Worm (Caenorhabditis elegans) whole organism, late embryonic: ENCODE measurements around the gene cpg-18.

Experiments used
- K09A11.1 ChIP-seq: sonication (generic microtip); optimal IDR thresholded peaks from 2 replicates; lab custom pipeline; 2017; ENCODE audit warnings: antibody characterized with exemption, mild to moderate bottlenecking, missing genetic modification characterization, missing compliant biosample characterization; ENCODE audit not compliant: insufficient read depth
- T23F11.4 ChIP-seq: fragments of 200-800 bp; sonication (Bioruptor generic); optimal IDR thresholded peaks from 2 replicates; lab custom pipeline; 2018; ENCODE audit warnings: mild to moderate bottlenecking, missing genetic modification characterization, missing compliant biosample characterization
- Y22D7AL.16 ChIP-seq: sonication (generic microtip); optimal IDR thresholded peaks from 2 replicates; lab custom pipeline; 2016; ENCODE audit warnings: missing genetic modification characterization, missing compliant biosample characterization
- ahr-1 ChIP-seq: sonication (generic microtip); optimal IDR thresholded peaks from 2 replicates; lab custom pipeline; 2016; ENCODE audit warnings: missing genetic modification characterization, missing compliant biosample characterization
- ama-1 ChIP-seq: fragments of 150-350 bp; optimal IDR thresholded peaks from 2 replicates; lab custom pipeline; 2014
- ceh-14 ChIP-seq: sonication (generic microtip); optimal IDR thresholded peaks from 2 replicates; lab custom pipeline; 2016; ENCODE audit warnings: missing genotype, missing genetic modification characterization, missing compliant biosample characterization
- ceh-18 ChIP-seq: sonication (generic microtip); optimal IDR thresholded peaks from 2 replicates; lab custom pipeline; 2016; ENCODE audit warnings: missing genetic modification characterization, missing compliant biosample characterization
- ceh-19 ChIP-seq: fragments of 200-800 bp; sonication (Bioruptor generic); optimal IDR thresholded peaks from 2 replicates; lab custom pipeline; 2018; ENCODE audit warnings: mild to moderate bottlenecking, missing genetic modification characterization, missing compliant biosample characterization
- ceh-2 ChIP-seq: sonication (generic microtip); optimal IDR thresholded peaks from 2 replicates; lab custom pipeline; 2016; ENCODE audit warnings: missing genotype, missing genetic modification characterization, missing compliant biosample characterization
- ceh-22 ChIP-seq: sonication (generic microtip); optimal IDR thresholded peaks from 2 replicates; lab custom pipeline; 2017; ENCODE audit warnings: missing biosample characterization, missing genetic modification characterization
- ceh-30 ChIP-seq: fragments of 150-350 bp; optimal IDR thresholded peaks from 2 replicates; lab custom pipeline; 2014; ENCODE audit warnings: missing biosample characterization, missing genetic modification characterization
- che-1 ChIP-seq: sonication (generic microtip); optimal IDR thresholded peaks from 2 replicates; lab custom pipeline; 2016; ENCODE audit warnings: mild to moderate bottlenecking, missing genetic modification characterization, missing compliant biosample characterization
- elt-2 ChIP-seq: sonication (generic microtip); optimal IDR thresholded peaks from 2 replicates; lab custom pipeline; 2016; ENCODE audit warnings: missing genetic modification reagents, missing genetic modification characterization, missing compliant biosample characterization
- ets-4 ChIP-seq: sonication (generic microtip); optimal IDR thresholded peaks from 2 replicates; lab custom pipeline; 2016; ENCODE audit warnings: missing genetic modification characterization, missing compliant biosample characterization
- fax-1 ChIP-seq: sonication (generic microtip); optimal IDR thresholded peaks from 2 replicates; lab custom pipeline; 2016; ENCODE audit warnings: missing genotype, missing genetic modification characterization, missing compliant biosample characterization
- fkh-10 ChIP-seq: fragments of 150-350 bp; optimal IDR thresholded peaks from 2 replicates; lab custom pipeline; 2014; ENCODE audit warnings: missing biosample characterization, missing genetic modification reagents, missing genetic modification characterization
- fkh-6 ChIP-seq: sonication (generic microtip); optimal IDR thresholded peaks from 2 replicates; lab custom pipeline; 2016; ENCODE audit warnings: missing genetic modification characterization, missing compliant biosample characterization
- hlh-8 ChIP-seq: sonication (generic microtip); optimal IDR thresholded peaks from 2 replicates; lab custom pipeline; 2016; ENCODE audit warnings: missing genotype, missing genetic modification characterization, missing compliant biosample characterization
- lim-6 ChIP-seq: sonication (generic microtip); optimal IDR thresholded peaks from 2 replicates; lab custom pipeline; 2016; ENCODE audit warnings: missing genetic modification characterization, missing compliant biosample characterization
- madf-2 ChIP-seq: sonication (generic microtip); optimal IDR thresholded peaks from 2 replicates; lab custom pipeline; 2017; ENCODE audit warnings: missing genetic modification characterization, missing compliant biosample characterization
- nfya-1 ChIP-seq: sonication (generic microtip); optimal IDR thresholded peaks from 2 replicates; lab custom pipeline; 2017; ENCODE audit warnings: missing genetic modification characterization, mild to moderate bottlenecking, missing compliant biosample characterization, antibody characterized with exemption, moderate library complexity
- npax-4 ChIP-seq: sonication (generic microtip); optimal IDR thresholded peaks from 2 replicates; lab custom pipeline; 2016; ENCODE audit warnings: missing genetic modification characterization, missing compliant biosample characterization
- pha-2 ChIP-seq: sonication (generic microtip); optimal IDR thresholded peaks from 2 replicates; lab custom pipeline; 2017; ENCODE audit warnings: mild to moderate bottlenecking, missing genetic modification characterization, missing compliant biosample characterization
- rnt-1 ChIP-seq: sonication (generic microtip); optimal IDR thresholded peaks from 2 replicates; lab custom pipeline; 2016; ENCODE audit warnings: missing genetic modification characterization, missing compliant biosample characterization
- sox-4 ChIP-seq: sonication (generic microtip); optimal IDR thresholded peaks from 2 replicates; lab custom pipeline; 2017; ENCODE audit warnings: mild to moderate bottlenecking, missing genetic modification characterization, inconsistent platforms, missing compliant biosample characterization
- syd-9 ChIP-seq: sonication (generic microtip); optimal IDR thresholded peaks from 2 replicates; lab custom pipeline; 2016; ENCODE audit warnings: mild to moderate bottlenecking, missing genetic modification characterization, moderate library complexity, missing compliant biosample characterization
- tbx-2 ChIP-seq: sonication (generic microtip); optimal IDR thresholded peaks from 2 replicates; lab custom pipeline; 2016; ENCODE audit warnings: missing genetic modification characterization, missing compliant biosample characterization
- unc-3 ChIP-seq, 2 experiments: fragments of 200-800 bp in 1 of 2; sonication (Bioruptor generic) in 1 of 2; sonication (generic microtip) in 1 of 2; conservative IDR thresholded peaks in 1 of 2; optimal IDR thresholded peaks in 1 of 2; 2 replicates each; pipeline versions ENCODE4 v1.3.6 to Lab custom; 2016 to 2022; ENCODE audit warnings: missing compliant biosample characterization in 2 of 2, missing genetic modification characterization in 2 of 2, missing genetic modification reagents in 1 of 2
- unc-42 ChIP-seq: sonication (generic microtip); optimal IDR thresholded peaks from 2 replicates; lab custom pipeline; 2016; ENCODE audit warnings: missing genotype, missing genetic modification characterization, missing compliant biosample characterization
- unc-55 ChIP-seq: sonication (generic microtip); optimal IDR thresholded peaks from 2 replicates; lab custom pipeline; 2017; ENCODE audit warnings: missing biosample characterization, missing genetic modification reagents, missing genetic modification characterization
- ztf-16 ChIP-seq: sonication (generic microtip); optimal IDR thresholded peaks from 2 replicates; lab custom pipeline; 2017; ENCODE audit warnings: missing genetic modification characterization, missing compliant biosample characterization

Gene cpg-18

ce11 chrIV:5734720-5735119 lies at the start of gene cpg-18:
Gene cpg-18 (plus strand): TSS chrIV:5735020.
- no peak for TF ChIP-seq fax-1 (tag; lab: Kevin White, UChicago)
- no peak for TF ChIP-seq npax-4
- TF ChIP-seq madf-2 (tag; lab: Kevin White, UChicago) = no peak
- no peak for TF ChIP-seq ceh-14
- TF ChIP-seq ceh-19 (GFP tag; lab: Kevin White, UChicago) = no peak
- TF ChIP-seq hlh-8 (tag; lab: Kevin White, UChicago) = no peak
- no peak for TF ChIP-seq syd-9 (tag; lab: Kevin White, UChicago)
- no peak for TF ChIP-seq ztf-16
- no peak for TF ChIP-seq ahr-1
- TF ChIP-seq sox-4 (tag; lab: Kevin White, UChicago) = no peak
- no peak for TF ChIP-seq Y22D7AL.16
- no peak for TF ChIP-seq ceh-30 (tag; lab: Kevin White, UChicago)
- TF ChIP-seq ama-1 = no peak
- no peak for TF ChIP-seq pha-2 (tag; lab: Kevin White, UChicago)
- TF ChIP-seq unc-42 (tag; lab: Kevin White, UChicago) = no peak
- TF ChIP-seq K09A11.1 (tag; lab: Kevin White, UChicago) = no peak
- TF ChIP-seq elt-2 (tag; lab: Kevin White, UChicago) = no peak
- no peak for TF ChIP-seq T23F11.4 (GFP tag; lab: Kevin White, UChicago)
- TF ChIP-seq unc-55 (GFP tag; lab: Kevin White, UChicago) = no peak

ce11 chrIV:5690386-5691080 lies 44.3 kb upstream of the cpg-18 start, which contains the start of gene C55C3.8:
Gene C55C3.8 (plus strand): TSS chrIV:5691030.
- TF ChIP-seq T23F11.4 (GFP tag; lab: Kevin White, UChicago) = no peak
- TF ChIP-seq fax-1 (tag; lab: Kevin White, UChicago) = no peak
- TF ChIP-seq fkh-10 (GFP tag; lab: Kevin White, UChicago) = no peak
- no peak for TF ChIP-seq ets-4 (tag; lab: Kevin White, UChicago)
- TF ChIP-seq che-1 (tag; lab: Kevin White, UChicago) = no peak
- no peak for TF ChIP-seq unc-55 (GFP tag; lab: Kevin White, UChicago)
- TF ChIP-seq fkh-6 (tag; lab: Kevin White, UChicago) = no peak
- TF ChIP-seq ceh-22 (tag; lab: Kevin White, UChicago) = no peak
- TF ChIP-seq elt-2 (tag; lab: Kevin White, UChicago) = no peak
- no peak for TF ChIP-seq nfya-1 (tag; lab: Kevin White, UChicago)
- TF ChIP-seq tbx-2 (tag; lab: Kevin White, UChicago) = no peak
- TF ChIP-seq ceh-2 (tag; lab: Kevin White, UChicago) = no peak
- TF ChIP-seq rnt-1 (tag; lab: Kevin White, UChicago) = no peak
- no peak for TF ChIP-seq pha-2 (tag; lab: Kevin White, UChicago)
- no peak for TF ChIP-seq ama-1
- TF ChIP-seq, all 69 proteins: peak for 0

ce11 chrIV:5700372-5700771 lies 34.4 kb upstream of the cpg-18 start:
- TF ChIP-seq unc-3 (GFP tag; conservative IDR thresholded peaks at IDR 0.05; lab: Robert Waterston, UW) = no peak
- TF ChIP-seq unc-3 (tag; optimal IDR thresholded peaks at IDR 0.05; lab: Kevin White, UChicago) = no peak
- TF ChIP-seq unc-55 (GFP tag; lab: Kevin White, UChicago) = peak; percentile 3
- TF ChIP-seq nfya-1 (tag; lab: Kevin White, UChicago) = no peak

DNA sequence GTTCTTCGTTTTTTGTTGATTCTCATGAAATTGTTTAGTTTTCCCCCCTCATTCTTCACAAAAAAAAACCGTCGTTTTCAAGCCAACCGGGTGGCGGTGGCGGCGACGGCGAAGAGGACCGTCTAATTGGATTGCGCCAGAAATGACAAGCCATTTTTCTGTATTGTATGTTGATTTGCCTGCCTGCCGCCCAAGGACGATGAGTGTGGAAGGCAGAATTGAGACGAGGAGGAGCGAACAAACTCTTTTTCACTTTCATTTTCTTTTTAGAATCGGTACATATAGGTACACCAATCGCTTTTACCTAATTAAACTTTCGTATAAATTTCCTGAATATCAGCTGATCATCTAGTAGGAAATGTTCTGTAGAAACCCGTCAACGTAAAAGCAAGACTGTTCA lies 33.2 kb upstream of the cpg-18 start:
- TF ChIP-seq ceh-22 (tag; lab: Kevin White, UChicago) (no peak), rnt-1 (tag; lab: Kevin White, UChicago) (no peak)

DNA sequence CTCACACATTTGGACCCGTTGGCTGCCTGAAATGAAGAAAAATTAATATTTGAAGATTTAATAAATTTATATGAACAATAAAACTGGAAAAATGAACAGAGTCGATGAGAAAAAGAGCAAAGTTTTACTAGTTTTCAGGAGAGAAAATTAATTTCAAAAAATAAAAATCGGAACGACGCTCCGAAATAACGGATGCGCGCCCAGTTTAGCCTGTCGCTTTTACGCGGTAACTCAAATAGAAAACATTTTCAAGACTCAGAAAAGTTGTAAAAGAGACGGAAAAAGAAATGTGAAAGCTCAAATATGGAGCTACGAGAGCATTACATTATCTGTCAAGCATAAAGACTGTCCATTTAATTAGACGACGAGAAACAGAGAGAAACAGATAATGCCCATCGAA lies 31.4 kb upstream of the cpg-18 start, which contains the start of the genes C55C3.73 and perm-5:
Gene C55C3.73, minus strand, starts transcription at position 9 of the 400 bp plus-strand sequence.
Gene perm-5, minus strand, starts transcription at position 26 of the 400 bp plus-strand sequence.
- TF ChIP-seq nfya-1 (tag; lab: Kevin White, UChicago) (no peak), sox-4 (tag; lab: Kevin White, UChicago) (no peak), fkh-6 (tag; lab: Kevin White, UChicago) (no peak), lim-6 (tag; lab: Kevin White, UChicago) (no peak), unc-42 (tag; lab: Kevin White, UChicago) (no peak), tbx-2 (tag; lab: Kevin White, UChicago) (no peak), ama-1 (no peak), ztf-16 (no peak), ceh-18 (tag; lab: Kevin White, UChicago) (no peak)
